Worm (Caenorhabditis elegans): Measurements from ENCODE around the gene swsn-3.
A peak's percentile ranks its signal among the peaks of the same experiment; 100 is the strongest.

The swsn-3 gene

ce11 chrIII:2817847-2818246, 49.4 kb upstream of the swsn-3 start:
- TF ChIP-seq zag-1 (tag; optimal IDR thresholded peaks at IDR 0.05) (no peak), lin-13 (GFP tag; optimal IDR thresholded peaks at IDR 0.05) (no peak), elt-1 (tag; optimal IDR thresholded peaks at IDR 0.05) (no peak), nhr-25 (tag; optimal IDR thresholded peaks at IDR 0.05) (no peak), R02D3.7 (tag; optimal IDR thresholded peaks at IDR 0.05) (no peak), sem-4 (tag; optimal IDR thresholded peaks at IDR 0.05) (no peak), nhr-77 (tag; optimal IDR thresholded peaks at IDR 0.05) (no peak), nhr-11 (tag; optimal IDR thresholded peaks at IDR 0.05) (no peak), blmp-1 (tag; optimal IDR thresholded peaks at IDR 0.05; ENCODE audit: insufficient read depth) (no peak), sma-9 (GFP tag; optimal IDR thresholded peaks at IDR 0.05) (no peak), sma-9 (tag; optimal IDR thresholded peaks at IDR 0.05) (no peak), dmd-4 (tag; optimal IDR thresholded peaks at IDR 0.05) (no peak), snpc-4 (tag; optimal IDR thresholded peaks at IDR 0.05) (no peak), sma-3 (GFP tag; optimal IDR thresholded peaks at IDR 0.05) (no peak), peb-1 (tag; optimal IDR thresholded peaks at IDR 0.05) (no peak)

ce11 chrIII:2816205-2816923, 47.9 kb upstream of the swsn-3 start:
- TF ChIP-seq lsy-2 (tag; optimal IDR thresholded peaks at IDR 0.05) = peak in 1 of 2 experiments; percentile 13
- TF ChIP-seq lin-39 (tag; optimal IDR thresholded peaks at IDR 0.05) = no peak

ce11 chrIII:2814919-2815554, 46.6 kb upstream of the swsn-3 start, which contains the start of gene tufm-1:
Gene tufm-1 (minus strand): TSS chrIII:2814969.
- TF ChIP-seq blmp-1 (tag; optimal IDR thresholded peaks at IDR 0.05; ENCODE audit: insufficient read depth) = no peak
- TF ChIP-seq peb-1 (tag; optimal IDR thresholded peaks at IDR 0.05) = no peak
- TF ChIP-seq crh-2 (tag; optimal IDR thresholded peaks at IDR 0.05) = peak; percentile 45
- no peak for TF ChIP-seq dmd-4 (tag; optimal IDR thresholded peaks at IDR 0.05)
- peak; percentile 69 for TF ChIP-seq lin-13 (GFP tag; optimal IDR thresholded peaks at IDR 0.05)
- TF ChIP-seq F13H6.1 (tag; optimal IDR thresholded peaks at IDR 0.05) = peak; percentile 17
- no peak for TF ChIP-seq sma-3 (GFP tag; optimal IDR thresholded peaks at IDR 0.05)
- no peak for TF ChIP-seq nhr-23 (tag; optimal IDR thresholded peaks at IDR 0.05)
- TF ChIP-seq mab-5 (tag; optimal IDR thresholded peaks at IDR 0.05) = no peak
- no peak for TF ChIP-seq ZK546.5 (tag; optimal IDR thresholded peaks at IDR 0.05)
- TF ChIP-seq nhr-25 (tag; optimal IDR thresholded peaks at IDR 0.05) = peak; percentile 42
- TF ChIP-seq aly-2 (tag; optimal IDR thresholded peaks at IDR 0.05) = no peak
- TF ChIP-seq nhr-77 (tag; optimal IDR thresholded peaks at IDR 0.05) = no peak
- no peak for TF ChIP-seq egl-27 (tag; optimal IDR thresholded peaks at IDR 0.05)
- no peak for TF ChIP-seq skn-1 (tag; optimal IDR thresholded peaks at IDR 0.05)
- TF ChIP-seq C34F6.9 (tag; optimal IDR thresholded peaks at IDR 0.05) = peak; percentile 78
- TF ChIP-seq nhr-237 (tag; optimal IDR thresholded peaks at IDR 0.05) = no peak
- TF ChIP-seq sem-4 (tag; optimal IDR thresholded peaks at IDR 0.05) = no peak
- TF ChIP-seq fos-1 (tag; optimal IDR thresholded peaks at IDR 0.05) = peak; percentile 32
- TF ChIP-seq gmeb-1 (tag; optimal IDR thresholded peaks at IDR 0.05) = peak; percentile 47
- TF ChIP-seq nhr-12 (tag; optimal IDR thresholded peaks at IDR 0.05) = no peak
- peak; percentile 49 for TF ChIP-seq nhr-129 (tag; optimal IDR thresholded peaks at IDR 0.05)
- no peak for TF ChIP-seq mdl-1 (tag; optimal IDR thresholded peaks at IDR 0.05)
- no peak for TF ChIP-seq unc-39 (tag; optimal IDR thresholded peaks at IDR 0.05)
- TF ChIP-seq lsy-2 (tag; optimal IDR thresholded peaks at IDR 0.05) = peak; percentile 85 to 97
- no peak for TF ChIP-seq ama-1 (optimal IDR thresholded peaks at IDR 0.05)
- peak; percentile 80 for TF ChIP-seq unc-55 (GFP tag; optimal IDR thresholded peaks at IDR 0.05)

- TF ChIP-seq nhr-129 (tag; optimal IDR thresholded peaks at IDR 0.05) = no peak
- TF ChIP-seq peb-1 (tag; optimal IDR thresholded peaks at IDR 0.05) = no peak
- TF ChIP-seq lin-13 (GFP tag; optimal IDR thresholded peaks at IDR 0.05) = peak; percentile 5
- no peak for TF ChIP-seq gmeb-1 (tag; optimal IDR thresholded peaks at IDR 0.05)
- no peak for TF ChIP-seq F13H6.1 (tag; optimal IDR thresholded peaks at IDR 0.05)
- peak in 1 of 2 experiments; percentile 22 for TF ChIP-seq lsy-2 (tag; optimal IDR thresholded peaks at IDR 0.05)
- no peak for TF ChIP-seq nhr-237 (tag; optimal IDR thresholded peaks at IDR 0.05)
- no peak for TF ChIP-seq mab-5 (tag; optimal IDR thresholded peaks at IDR 0.05)
- no peak for TF ChIP-seq ztf-4 (tag; optimal IDR thresholded peaks at IDR 0.05)
- TF ChIP-seq ama-1 (optimal IDR thresholded peaks at IDR 0.05) = peak; percentile 12
- no peak for TF ChIP-seq snpc-4 (tag; optimal IDR thresholded peaks at IDR 0.05)
- TF ChIP-seq unc-62 (GFP tag; optimal IDR thresholded peaks at IDR 0.05) = no peak
Observed at ce11 chrIII:2811410-2811809, 42.9 kb upstream of the swsn-3 start.
